Fruit fly (Drosophila melanogaster) whole organism, wandering third instar larva: Measurements from ENCODE around the gene aqz.
A peak's percentile ranks its signal among the peaks of the same experiment; 100 is the strongest.

Experiments
- Abd-B ChIP-seq: fragments of >200 bp; optimal IDR thresholded peaks from 2 replicates; lab custom pipeline; 2017; ENCODE audit warnings: missing biosample characterization, missing genetic modification characterization
- CG32264 ChIP-seq: fragments of 200-800 bp; sonication (Bioruptor generic); optimal IDR thresholded peaks from 2 replicates; lab custom pipeline; 2016; ENCODE audit warnings: missing biosample characterization, missing genetic modification characterization
- CG9705 ChIP-seq: fragments of 200-800 bp; sonication (Bioruptor generic); optimal IDR thresholded peaks from 2 replicates; lab custom pipeline; 2018; ENCODE audit warnings: missing biosample characterization, mild to moderate bottlenecking, missing genetic modification characterization
- CrebA ChIP-seq: fragments of 200-800 bp; sonication (Bioruptor generic); optimal IDR thresholded peaks from 2 replicates; lab custom pipeline; 2016; ENCODE audit warnings: missing biosample characterization, mild to moderate bottlenecking, missing genetic modification characterization, borderline replicate concordance
- Dfd ChIP-seq: fragments of >200 bp; optimal IDR thresholded peaks from 2 replicates; lab custom pipeline; 2017; ENCODE audit warnings: missing biosample characterization, missing genetic modification characterization
- Dif ChIP-seq: fragments of 200-275, 200-300 bp; sonication (Bioruptor generic); optimal IDR thresholded peaks from 2 replicates; lab custom pipeline; 2018; ENCODE audit warnings: missing biosample characterization, missing genetic modification characterization; ENCODE audit not compliant: partially characterized antibody
- Hnf4 ChIP-seq: fragments of 200-800 bp; sonication (Bioruptor generic); optimal IDR thresholded peaks from 2 replicates; lab custom pipeline; 2016; ENCODE audit warnings: missing biosample characterization, mild to moderate bottlenecking, missing genetic modification characterization
- Hr78 ChIP-seq: fragments of >200 bp; optimal IDR thresholded peaks from 2 replicates; lab custom pipeline; 2017; ENCODE audit warnings: missing biosample characterization, missing genetic modification characterization
- Hr83 ChIP-seq: fragments of 200-300 bp; sonication (Bioruptor generic); optimal IDR thresholded peaks from 2 replicates; lab custom pipeline; 2016; ENCODE audit warnings: missing biosample characterization, mild to moderate bottlenecking, missing genetic modification characterization, moderate library complexity; ENCODE audit not compliant: poor library complexity, severe bottlenecking
- Jra ChIP-seq: sonication (Bioruptor generic); optimal IDR thresholded peaks from 2 replicates; lab custom pipeline; 2016; ENCODE audit warnings: missing biosample characterization, missing genetic modification characterization
- Mio ChIP-seq: sonication (Bioruptor generic); optimal IDR thresholded peaks from 2 replicates; lab custom pipeline; 2016; ENCODE audit warnings: missing biosample characterization, missing genetic modification characterization
- OdsH ChIP-seq: fragments of 200-800 bp; sonication (Bioruptor generic); optimal IDR thresholded peaks from 2 replicates; lab custom pipeline; 2016; ENCODE audit warnings: missing biosample characterization, mild to moderate bottlenecking, missing genetic modification characterization
- Rel ChIP-seq, 2 experiments: fragments of 200-800 bp; sonication (Bioruptor generic) in 1 of 2; optimal IDR thresholded peaks; 2 replicates in 1 of 2; 3 replicates in 1 of 2; lab custom pipeline; 2016 to 2019; ENCODE audit warnings: mild to moderate bottlenecking in 2 of 2, missing biosample characterization in 2 of 2, missing genetic modification characterization in 2 of 2, moderate library complexity in 1 of 2
- Sp1 ChIP-seq: fragments of 200-800 bp; sonication (Bioruptor generic); optimal IDR thresholded peaks from 3 replicates; lab custom pipeline; 2019; ENCODE audit warnings: missing biosample characterization, mild to moderate bottlenecking, missing genetic modification characterization, moderate library complexity
- Vsx2 ChIP-seq: fragments of 200-300, 225-300 bp; sonication (Bioruptor generic); optimal IDR thresholded peaks from 2 replicates; lab custom pipeline; 2018; ENCODE audit warnings: missing biosample characterization, missing genetic modification characterization; ENCODE audit not compliant: partially characterized antibody
- br ChIP-seq: fragments of 200-800 bp; sonication (Bioruptor generic); optimal IDR thresholded peaks from 2 replicates; lab custom pipeline; 2016; ENCODE audit warnings: missing biosample characterization, missing genetic modification characterization
- brk ChIP-seq: fragments of 200-800 bp; sonication (Bioruptor generic); optimal IDR thresholded peaks from 2 replicates; lab custom pipeline; 2016; ENCODE audit warnings: missing biosample characterization, mild to moderate bottlenecking, missing genetic modification characterization
- dl ChIP-seq, 2 experiments: fragments of 175-275, 200-275 bp in 1 of 2; fragments of 200-275 bp in 1 of 2; sonication (Bioruptor generic); optimal IDR thresholded peaks; lab custom pipeline; 2018; ENCODE audit warnings: mild to moderate bottlenecking in 2 of 2, missing biosample characterization in 2 of 2, missing genetic modification characterization in 2 of 2, moderate library complexity in 2 of 2; ENCODE audit not compliant: partially characterized antibody in 2 of 2, insufficient read depth in 1 of 2
- ey ChIP-seq: fragments of 200-800 bp; sonication (Bioruptor generic); optimal IDR thresholded peaks from 2 replicates; lab custom pipeline; 2016; ENCODE audit warnings: missing biosample characterization, missing genetic modification characterization
- foxo ChIP-seq, 2 experiments: fragments of 200-800 bp; sonication (Bioruptor generic); optimal IDR thresholded peaks; 2 replicates in 1 of 2; 3 replicates in 1 of 2; lab custom pipeline; 2016 to 2017; ENCODE audit warnings: missing biosample characterization in 2 of 2, missing genetic modification characterization in 2 of 2
- fru ChIP-seq: fragments of 200-800 bp; sonication (Bioruptor generic); optimal IDR thresholded peaks from 3 replicates; lab custom pipeline; 2016; ENCODE audit warnings: missing biosample characterization, mild to moderate bottlenecking, missing genetic modification characterization
- h ChIP-seq: fragments of 200-800 bp; sonication (Bioruptor generic); optimal IDR thresholded peaks from 3 replicates; lab custom pipeline; 2016; ENCODE audit warnings: missing biosample characterization, mild to moderate bottlenecking, missing genetic modification characterization
- jim ChIP-seq: fragments of 175-275, 200-325 bp; sonication (Bioruptor generic); optimal IDR thresholded peaks from 2 replicates; lab custom pipeline; 2016; ENCODE audit warnings: missing biosample characterization, mild to moderate bottlenecking, missing genetic modification characterization
- lola ChIP-seq: fragments of >200 bp; optimal IDR thresholded peaks from 2 replicates; lab custom pipeline; 2017; ENCODE audit warnings: missing biosample characterization, missing genetic modification characterization
- psq ChIP-seq: fragments of 200-800 bp; sonication (Bioruptor generic); optimal IDR thresholded peaks from 3 replicates; lab custom pipeline; 2017; ENCODE audit warnings: missing biosample characterization, mild to moderate bottlenecking, missing genetic modification characterization, moderate library complexity
- rgr ChIP-seq: fragments of 200-800 bp; sonication (Bioruptor generic); optimal IDR thresholded peaks from 3 replicates; lab custom pipeline; 2016; ENCODE audit warnings: missing biosample characterization, mild to moderate bottlenecking, missing genetic modification characterization
- sv ChIP-seq: fragments of 200-800 bp; sonication (Bioruptor generic); optimal IDR thresholded peaks from 3 replicates; lab custom pipeline; 2016; ENCODE audit warnings: missing biosample characterization, missing genetic modification characterization
- tai ChIP-seq: sonication (Bioruptor generic); optimal IDR thresholded peaks from 2 replicates; lab custom pipeline; 2016; ENCODE audit warnings: missing biosample characterization, missing genetic modification characterization
- usp ChIP-seq: fragments of >200 bp; optimal IDR thresholded peaks from 2 replicates; lab custom pipeline; 2017; ENCODE audit warnings: missing biosample characterization, missing genetic modification characterization
- woc ChIP-seq: sonication (Bioruptor generic); optimal IDR thresholded peaks from 2 replicates; lab custom pipeline; 2016; ENCODE audit warnings: missing biosample characterization, mild to moderate bottlenecking, missing genetic modification characterization

aqz gene

dm6 chr3R:8785451-8785850 lies 35.0 kb downstream of the aqz start:
- TF ChIP-seq Sp1 (GFP tag; lab: Kevin White, UChicago) (no peak), dl (GFP tag; optimal IDR thresholded peaks at IDR 0.05; lab: Kevin White, UChicago; ENCODE audit: insufficient read depth in 1 of 2, partially characterized antibody in 2 of 2) (no peak), Hnf4 (no peak), Abd-B (GFP tag; lab: Kevin White, UChicago) (no peak), lola (GFP tag; lab: Kevin White, UChicago) (no peak), jim (no peak), woc (GFP tag; lab: Kevin White, UChicago) (no peak), Vsx2 (GFP tag; lab: Kevin White, UChicago) (peak; percentile 0), usp (GFP tag; lab: Kevin White, UChicago) (no peak), fru (GFP tag; lab: Kevin White, UChicago) (no peak), Dif (GFP tag; lab: Kevin White, UChicago) (peak; percentile 31)

- TF ChIP-seq sv (GFP tag; lab: Kevin White, UChicago) (no peak), OdsH (GFP tag; lab: Kevin White, UChicago) (no peak), Hnf4 (no peak), h (no peak), Vsx2 (GFP tag; lab: Kevin White, UChicago) (no peak), CG32264 (GFP tag; lab: Kevin White, UChicago) (no peak), lola (GFP tag; lab: Kevin White, UChicago) (no peak), Hr83 (GFP tag; lab: Kevin White, UChicago) (no peak), Dif (GFP tag; lab: Kevin White, UChicago) (no peak), CrebA (GFP tag; lab: Kevin White, UChicago) (no peak), tai (GFP tag; lab: Kevin White, UChicago) (no peak)
Measured at dm6 chr3R:8784788-8785187, 35.7 kb downstream of the aqz start.

- no peak for TF ChIP-seq br
- TF ChIP-seq Mio = no peak
- TF ChIP-seq foxo (GFP tag; optimal IDR thresholded peaks at IDR 0.05; lab: Kevin White, UChicago) = no peak
- TF ChIP-seq usp (GFP tag; lab: Kevin White, UChicago) = no peak
- TF ChIP-seq brk (GFP tag; lab: Kevin White, UChicago) = no peak
- TF ChIP-seq sv (GFP tag; lab: Kevin White, UChicago) = no peak
- no peak for TF ChIP-seq Jra
Measured at dm6 chr3R:8780689-8781088, 39.8 kb downstream of the aqz start, which contains the start of gene CG33189. CG33189 (minus strand) TSS chr3R:8780789.

dm6 chr3R:8779823-8780222 lies 40.7 kb downstream of the aqz start, which contains the start of gene CG33191:
CG33191 (minus strand) TSS chr3R:8779923.
- TF ChIP-seq Dfd (GFP tag; lab: Kevin White, UChicago) (no peak), OdsH (GFP tag; lab: Kevin White, UChicago) (no peak), Abd-B (GFP tag; lab: Kevin White, UChicago) (no peak), Hnf4 (no peak), Hr83 (GFP tag; lab: Kevin White, UChicago) (no peak), br (no peak), usp (GFP tag; lab: Kevin White, UChicago) (no peak), tai (GFP tag; lab: Kevin White, UChicago) (no peak), ey (GFP tag; lab: Kevin White, UChicago) (no peak), h (no peak), rgr (no peak), Hr78 (no peak), psq (GFP tag; lab: Kevin White, UChicago) (no peak), CG9705 (GFP tag; lab: Kevin White, UChicago) (no peak), CG32264 (GFP tag; lab: Kevin White, UChicago) (no peak), dl (GFP tag; optimal IDR thresholded peaks at IDR 0.05; lab: Kevin White, UChicago; ENCODE audit: insufficient read depth in 1 of 2, partially characterized antibody in 2 of 2) (no peak)
- TF ChIP-seq, all 38 proteins: peak for 0

dm6 chr3R:8773135-8773534 lies 47.3 kb downstream of the aqz start, which contains the start of gene CG34301:
CG34301 (plus strand) TSS chr3R:8773435.
- TF ChIP-seq Vsx2 (GFP tag; lab: Kevin White, UChicago) (no peak), Rel (GFP tag; optimal IDR thresholded peaks at IDR 0.05; lab: Kevin White, UChicago) (no peak), Rel (tag; optimal IDR thresholded peaks at IDR 0.05; lab: Kevin White, UChicago) (no peak)
